Fruit fly (Drosophila melanogaster): ENCODE results near the gene CG32572.

CG32572 gene

dm6 chrX:16751579-16752156 is 30.7 kb downstream of the CG32572 start, which contains the start of gene goe (continued):
- peak; percentile 43 for TF ChIP-seq oc (tag; optimal IDR thresholded peaks at IDR 0.05)
- peak; percentile 70 for TF ChIP-seq sens-2 (GFP tag; IDR thresholded peaks at IDR 0.05)
- peak; percentile 64 for TF ChIP-seq Hey (tag; optimal IDR thresholded peaks at IDR 0.05)
- TF ChIP-seq fd96Cb (tag; optimal IDR thresholded peaks at IDR 0.05) = peak; percentile 2
- peak; percentile 64 for TF ChIP-seq CG8388 (GFP tag; optimal IDR thresholded peaks at IDR 0.05)
- peak; percentile 56 for TF ChIP-seq CG6683 (GFP tag; optimal IDR thresholded peaks at IDR 0.05)
- TF ChIP-seq CkIIα-i1 (GFP tag; IDR thresholded peaks at IDR 0.05) = no peak
- TF ChIP-seq CG13287 (GFP tag; IDR thresholded peaks at IDR 0.05; ENCODE audit: partially characterized antibody) = peak; percentile 93
- TF ChIP-seq Hsf (GFP tag; optimal IDR thresholded peaks at IDR 0.05) = peak; percentile 85
- TF ChIP-seq Dref (GFP tag; IDR thresholded peaks at IDR 0.05) = peak; percentile 65
- TF ChIP-seq CG14667 (GFP tag; IDR thresholded peaks at IDR 0.05) = peak; percentile 66
- TF ChIP-seq CG3838 (GFP tag; optimal IDR thresholded peaks at IDR 0.05) = peak; percentile 70
- peak; percentile 69 for TF ChIP-seq gem (tag; optimal IDR thresholded peaks at IDR 0.05)
- peak; percentile 83 for TF ChIP-seq CG7987 (GFP tag; optimal IDR thresholded peaks at IDR 0.05)
- TF ChIP-seq CG8478 (optimal IDR thresholded peaks at IDR 0.05) = no peak
- TF ChIP-seq dysf (GFP tag; IDR thresholded peaks at IDR 0.05) = peak; percentile 68; the same call in 2 of the 3 replicates
- peak; percentile 52 for TF ChIP-seq Hand (GFP tag; optimal IDR thresholded peaks at IDR 0.05)
- TF ChIP-seq aop (GFP tag; IDR thresholded peaks at IDR 0.05) = 0 out of 2 replicates have a peak, but pooled peaks have one; percentile 30
- peak; percentile 63 for TF ChIP-seq ssp (GFP tag; IDR thresholded peaks at IDR 0.05)
- peak; percentile 89 for TF ChIP-seq CG33213 (GFP tag; optimal IDR thresholded peaks at IDR 0.05)
- TF ChIP-seq tx (GFP tag; optimal IDR thresholded peaks at IDR 0.05) = peak; percentile 73
- TF ChIP-seq Lim3 (GFP tag; IDR thresholded peaks at IDR 0.05) = no peak
- TF ChIP-seq CG1602 (GFP tag; optimal IDR thresholded peaks at IDR 0.05) = peak; percentile 70
- peak; percentile 89 for TF ChIP-seq CG11456 (GFP tag; IDR thresholded peaks at IDR 0.05)
- TF ChIP-seq CG9932 (GFP tag; IDR thresholded peaks at IDR 0.05) = peak; percentile 92
- peak; percentile 65 for TF ChIP-seq pb (GFP tag; optimal IDR thresholded peaks at IDR 0.05)
- peak; percentile 57 for TF ChIP-seq btn (GFP tag; optimal IDR thresholded peaks at IDR 0.05)
- TF ChIP-seq vvl (GFP tag; IDR thresholded peaks at IDR 0.05) = peak; percentile 89
- peak; percentile 58 for TF ChIP-seq Asciz (GFP tag; optimal IDR thresholded peaks at IDR 0.05)
- peak; percentile 90 for TF ChIP-seq maf-S (GFP tag; optimal IDR thresholded peaks at IDR 0.05)
- peak; percentile 56 for TF ChIP-seq CG9437 (GFP tag; optimal IDR thresholded peaks at IDR 0.05)
- peak; percentile 81 for TF ChIP-seq CG12769 (tag; optimal IDR thresholded peaks at IDR 0.05)
- TF ChIP-seq usp (GFP tag; optimal IDR thresholded peaks at IDR 0.05) = no peak
- TF ChIP-seq CHES-1-like (GFP tag; optimal IDR thresholded peaks at IDR 0.05) = peak; percentile 91
- peak; percentile 82 for TF ChIP-seq CoRest (tag; optimal IDR thresholded peaks at IDR 0.05)
- TF ChIP-seq Ets97D (GFP tag; optimal IDR thresholded peaks at IDR 0.05) = peak; percentile 100
- TF ChIP-seq rib (GFP tag; IDR thresholded peaks at IDR 0.05) = no peak; the same call in 1 of the 2 replicates
- no peak for TF ChIP-seq prd (optimal IDR thresholded peaks at IDR 0.05)
- peak; percentile 73 for TF ChIP-seq prd (GFP tag; IDR thresholded peaks at IDR 0.05)
- peak; percentile 87 for TF ChIP-seq fu2 (GFP tag; optimal IDR thresholded peaks at IDR 0.05)
- TF ChIP-seq CG30020 (tag; optimal IDR thresholded peaks at IDR 0.05) = peak; percentile 38
- TF ChIP-seq CG4820 (GFP tag; optimal IDR thresholded peaks at IDR 0.05) = no peak
- TF ChIP-seq zfh2 (GFP tag; optimal IDR thresholded peaks at IDR 0.05) = peak; percentile 90
- TF ChIP-seq ab (GFP tag; optimal IDR thresholded peaks at IDR 0.05) = peak; percentile 42
- peak; percentile 43 for TF ChIP-seq CG31365 (tag; optimal IDR thresholded peaks at IDR 0.05)
- TF ChIP-seq onecut (GFP tag; IDR thresholded peaks at IDR 0.05) = peak; percentile 50
- TF ChIP-seq CG12659 (GFP tag; optimal IDR thresholded peaks at IDR 0.05) = peak; percentile 90
- TF ChIP-seq ato (GFP tag; IDR thresholded peaks at IDR 0.05; ENCODE audit: partially characterized antibody) = peak; percentile 63
- peak; percentile 51 for TF ChIP-seq CG30431 (GFP tag; optimal IDR thresholded peaks at IDR 0.05)
- peak; percentile 65 for TF ChIP-seq CG18011 (GFP tag; optimal IDR thresholded peaks at IDR 0.05)
- peak; percentile 51; the same call in 1 of the 2 replicates for TF ChIP-seq toy (GFP tag; IDR thresholded peaks at IDR 0.05)
